Worm (Caenorhabditis elegans): Measurements from ENCODE around the gene cyp-35A5.

DNA sequence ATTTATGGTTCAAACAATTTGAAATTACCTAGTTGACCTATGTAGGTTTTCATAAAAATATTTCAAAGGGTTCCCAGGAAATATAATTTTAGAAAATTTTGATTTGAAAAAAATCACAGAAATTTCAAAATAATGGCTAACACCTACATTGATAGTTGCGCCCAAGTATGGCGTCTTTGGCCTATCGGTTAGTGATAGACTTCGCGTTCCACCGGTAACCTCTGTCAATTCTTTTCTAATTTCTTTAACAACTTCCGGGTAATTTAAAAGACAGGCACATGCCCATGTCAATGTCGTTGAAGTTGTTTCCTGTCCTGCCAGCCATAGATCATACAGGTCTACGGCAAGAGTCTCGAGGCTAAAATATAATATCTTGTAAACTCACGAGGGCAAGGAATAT, 32.8 kb downstream of the cyp-35A5 start:
- no peak for TF ChIP-seq W03F9.2 (tag; optimal IDR thresholded peaks at IDR 0.05)
- TF ChIP-seq him-1 (tag; optimal IDR thresholded peaks at IDR 0.05), result no peak
